Fruit fly (Drosophila melanogaster) whole organism, embryonic: Measurements from ENCODE around the gene Dnai2.

Experiments used
- ATbp ChIP-seq: fragments of 200-800 bp; sonication (Bioruptor generic); optimal IDR thresholded peaks from 2 replicates; lab custom pipeline; 2017; ENCODE audit warnings: missing biosample characterization, mild to moderate bottlenecking, missing genetic modification characterization, missing genetic modification reagents
- Atf3 ChIP-seq: fragments of 200-800 bp; sonication (Bioruptor generic); optimal IDR thresholded peaks from 3 replicates; lab custom pipeline; 2016; ENCODE audit warnings: missing biosample characterization, missing genetic modification characterization
- CG10321 ChIP-seq: fragments of 200-800 bp; sonication (Bioruptor generic); IDR thresholded peaks from 2 replicates; pipeline ENCODE4 v1.3.6; 2022; ENCODE audit warnings: missing biosample characterization, missing genetic modification characterization
- CG10565 ChIP-seq: fragments of 200-800 bp; sonication (Bioruptor generic); optimal IDR thresholded peaks from 3 replicates; lab custom pipeline; 2016; ENCODE audit warnings: missing biosample characterization, mild to moderate bottlenecking, missing genetic modification characterization
- CG10979 ChIP-seq: fragments of 200-800 bp; sonication (Bioruptor generic); optimal IDR thresholded peaks from 2 replicates; lab custom pipeline; 2018; ENCODE audit warnings: missing biosample characterization, mild to moderate bottlenecking, missing genetic modification characterization, moderate library complexity
- CG11504 ChIP-seq: fragments of 200-800 bp; sonication (Bioruptor generic); optimal IDR thresholded peaks from 3 replicates; lab custom pipeline; 2019; ENCODE audit warnings: missing biosample characterization, mild to moderate bottlenecking, missing genetic modification characterization, moderate library complexity
- CG1233 ChIP-seq: fragments of 200-800 bp; sonication (Bioruptor generic); optimal IDR thresholded peaks from 4 replicates; lab custom pipeline; 2018; ENCODE audit warnings: missing biosample characterization, mild to moderate bottlenecking, missing genetic modification characterization
- CG12659 ChIP-seq: fragments of 200-800 bp; sonication (Bioruptor generic); optimal IDR thresholded peaks from 3 replicates; lab custom pipeline; 2017; ENCODE audit warnings: mild to moderate bottlenecking, missing biosample characterization, missing genetic modification reagents, missing genetic modification characterization
- CG12769 ChIP-seq: fragments of 200-800 bp; sonication (Bioruptor generic); optimal IDR thresholded peaks from 2 replicates; lab custom pipeline; 2019; ENCODE audit warnings: missing biosample characterization, mild to moderate bottlenecking, missing genetic modification characterization, moderate library complexity
- CG13287 ChIP-seq: fragments of 200-800 bp; sonication (Bioruptor generic); IDR thresholded peaks from 2 replicates; pipeline ENCODE4 v1.3.6; 2022; ENCODE audit warnings: missing biosample characterization, missing genetic modification characterization; ENCODE audit not compliant: partially characterized antibody
- CG14965 ChIP-seq: fragments of 200-800 bp; sonication (Bioruptor generic); optimal IDR thresholded peaks from 2 replicates; lab custom pipeline; 2016; ENCODE audit warnings: missing biosample characterization, missing genetic modification characterization, borderline replicate concordance
- CG15073 ChIP-seq: fragments of 200-800 bp; sonication (Bioruptor generic); optimal IDR thresholded peaks from 2 replicates; lab custom pipeline; 2016; ENCODE audit warnings: missing biosample characterization, missing genetic modification characterization
- CG1647 ChIP-seq: fragments of 200-800 bp; sonication (Bioruptor generic); optimal IDR thresholded peaks from 3 replicates; lab custom pipeline; 2016; ENCODE audit warnings: missing biosample characterization, missing genetic modification characterization
- CG16813 ChIP-seq: fragments of 200-800 bp; sonication (Bioruptor generic); IDR thresholded peaks from 3 replicates; pipeline ENCODE4 v1.3.6; 2022; ENCODE audit warnings: missing biosample characterization, missing genetic modification characterization; ENCODE audit not compliant: partially characterized antibody
- CG17359 ChIP-seq: fragments of 200-800 bp; sonication (Bioruptor generic); optimal IDR thresholded peaks from 3 replicates; lab custom pipeline; 2018; ENCODE audit warnings: missing biosample characterization, mild to moderate bottlenecking, missing genetic modification characterization, moderate library complexity
- CG18599 ChIP-seq: fragments of 200-800 bp; sonication (Bioruptor generic); optimal IDR thresholded peaks from 3 replicates; lab custom pipeline; 2017; ENCODE audit warnings: missing biosample characterization, missing genetic modification characterization, mild to moderate bottlenecking, moderate library complexity, missing genetic modification reagents
- CG2202 ChIP-seq: fragments of 200-800 bp; sonication (Bioruptor generic); optimal IDR thresholded peaks from 2 replicates; lab custom pipeline; 2018; ENCODE audit warnings: missing biosample characterization, mild to moderate bottlenecking, missing genetic modification characterization
- CG2712 ChIP-seq: fragments of 200-800 bp; optimal IDR thresholded peaks from 3 replicates; lab custom pipeline; 2019; ENCODE audit warnings: missing biosample characterization, mild to moderate bottlenecking, missing genetic modification characterization, moderate library complexity
- CG31388 ChIP-seq: fragments of 200-800 bp; sonication (Bioruptor generic); optimal IDR thresholded peaks from 2 replicates; lab custom pipeline; 2016; ENCODE audit warnings: missing biosample characterization, missing genetic modification characterization
- CG4282 ChIP-seq: fragments of 200-800 bp; sonication (Bioruptor generic); optimal IDR thresholded peaks from 2 replicates; lab custom pipeline; 2016; ENCODE audit warnings: missing biosample characterization, missing genetic modification characterization
- CG4617 ChIP-seq: fragments of 200-800 bp; sonication (Bioruptor generic); optimal IDR thresholded peaks from 3 replicates; lab custom pipeline; 2016; ENCODE audit warnings: missing biosample characterization, missing genetic modification characterization, borderline replicate concordance
- CG8924 ChIP-seq: fragments of 200-800 bp; optimal IDR thresholded peaks from 3 replicates; lab custom pipeline; 2019; ENCODE audit warnings: missing biosample characterization, mild to moderate bottlenecking, missing genetic modification characterization, moderate library complexity
- CHES-1-like ChIP-seq: fragments of 200-800 bp; sonication (Bioruptor generic); optimal IDR thresholded peaks from 2 replicates; lab custom pipeline; 2016; ENCODE audit warnings: missing biosample characterization, missing genetic modification characterization
- Dfd ChIP-seq, 2 experiments: fragments of >200 bp; optimal IDR thresholded peaks; 2 replicates each; lab custom pipeline; 2017; ENCODE audit warnings: missing biosample characterization in 2 of 2, missing genetic modification characterization in 2 of 2
- Dll ChIP-seq: fragments of 200-800 bp; sonication (Bioruptor generic); IDR thresholded peaks from 4 replicates; pipeline ENCODE4 v1.3.6; 2022; ENCODE audit warnings: missing biosample characterization, missing genetic modification characterization; ENCODE audit not compliant: partially characterized antibody
- GATAe ChIP-seq: fragments of 200-800 bp; sonication (Bioruptor generic); conservative IDR thresholded peaks from 2 replicates; pipeline ENCODE4 v1.3.6; 2022; ENCODE audit warnings: missing biosample characterization, missing genetic modification characterization
- Gug ChIP-seq: fragments of 200-800 bp; sonication (Bioruptor generic); IDR thresholded peaks from 4 replicates; pipeline ENCODE4 v1.3.6; 2022; ENCODE audit warnings: missing biosample characterization, missing genetic modification characterization
- HLH3B ChIP-seq: fragments of 200-800 bp; sonication (Bioruptor generic); IDR thresholded peaks from 2 replicates; pipeline ENCODE4 v1.3.6; 2022; ENCODE audit warnings: missing biosample characterization, missing genetic modification characterization
- Hsf ChIP-seq: fragments of 200-800 bp; sonication (Bioruptor generic); optimal IDR thresholded peaks from 3 replicates; lab custom pipeline; 2016; ENCODE audit warnings: missing biosample characterization, missing genetic modification characterization
- NC2α ChIP-seq: fragments of 200-800 bp; sonication (Bioruptor generic); optimal IDR thresholded peaks from 2 replicates; lab custom pipeline; 2016; ENCODE audit warnings: missing biosample characterization, missing genetic modification characterization
- Neu2 ChIP-seq: fragments of 200-800 bp; sonication (Bioruptor generic); optimal IDR thresholded peaks from 3 replicates; lab custom pipeline; 2016; ENCODE audit warnings: missing biosample characterization, missing genetic modification characterization, borderline replicate concordance
- Oaz ChIP-seq: fragments of 200-800 bp; sonication (Bioruptor generic); IDR thresholded peaks from 2 replicates; pipeline ENCODE4 v1.3.6; 2022; ENCODE audit warnings: missing biosample characterization, missing genetic modification characterization
- Scr ChIP-seq: fragments of 200-800 bp; sonication (Bioruptor generic); IDR thresholded peaks from 2 replicates; pipeline ENCODE4 v1.3.6; 2022; ENCODE audit warnings: missing biosample characterization, missing genetic modification characterization; ENCODE audit not compliant: partially characterized antibody
- Sin3A ChIP-seq: fragments of >200 bp; optimal IDR thresholded peaks from 2 replicates; lab custom pipeline; 2018
- Stat92E ChIP-seq, 3 experiments: fragments of >200 bp in 2 of 3; fragments of 200-800 bp in 1 of 3; sonication (Bioruptor generic) in 1 of 3; optimal IDR thresholded peaks; 2 replicates each; lab custom pipeline; 2017 to 2019; ENCODE audit warnings: missing biosample characterization in 3 of 3, missing genetic modification characterization in 3 of 3, mild to moderate bottlenecking in 1 of 3, moderate library complexity in 1 of 3
- ac ChIP-seq: fragments of 200-800 bp; sonication (Bioruptor generic); optimal IDR thresholded peaks from 3 replicates; lab custom pipeline; 2017; ENCODE audit warnings: missing biosample characterization, mild to moderate bottlenecking, missing genetic modification characterization
- al ChIP-seq: fragments of 200-800 bp; sonication (Bioruptor generic); IDR thresholded peaks from 2 replicates; pipeline ENCODE4 v1.3.6; 2022; ENCODE audit warnings: missing biosample characterization, missing genetic modification characterization
- bab2 ChIP-seq: fragments of 200-800 bp; sonication (Bioruptor generic); optimal IDR thresholded peaks from 2 replicates; lab custom pipeline; 2016; ENCODE audit warnings: missing biosample characterization, missing genetic modification characterization
- ci ChIP-seq: fragments of 200-800 bp; sonication (Bioruptor generic); IDR thresholded peaks from 3 replicates; pipeline ENCODE4 v1.3.6; 2022; ENCODE audit warnings: missing biosample characterization, missing genetic modification characterization
- crol ChIP-seq: fragments of 200-800 bp; sonication (Bioruptor generic); IDR thresholded peaks from 2 replicates; pipeline ENCODE4 v1.3.6; 2022; ENCODE audit warnings: missing biosample characterization, missing genetic modification characterization
- ftz-f1 ChIP-seq: fragments of 200-800 bp; sonication (Bioruptor generic); optimal IDR thresholded peaks from 2 replicates; lab custom pipeline; 2016; ENCODE audit warnings: missing biosample characterization, missing genetic modification characterization
- gsb-n ChIP-seq: fragments of 200-800 bp; sonication (Bioruptor generic); optimal IDR thresholded peaks from 3 replicates; lab custom pipeline; 2018; ENCODE audit warnings: missing biosample characterization, mild to moderate bottlenecking, missing genetic modification characterization
- hth ChIP-seq: fragments of >200 bp; optimal IDR thresholded peaks from 2 replicates; lab custom pipeline; 2017; ENCODE audit warnings: inconsistent platforms
- ken ChIP-seq: fragments of 200-800 bp; sonication (Bioruptor generic); IDR thresholded peaks from 3 replicates; pipeline ENCODE4 v1.3.6; 2022; ENCODE audit warnings: missing biosample characterization, missing genetic modification characterization
- lbe ChIP-seq: fragments of 200-800 bp; sonication (Bioruptor generic); optimal IDR thresholded peaks from 2 replicates; lab custom pipeline; 2016; ENCODE audit warnings: missing biosample characterization, mild to moderate bottlenecking, missing genetic modification characterization
- slou ChIP-seq: fragments of 200-800 bp; sonication (Bioruptor generic); optimal IDR thresholded peaks from 3 replicates; lab custom pipeline; 2016; ENCODE audit warnings: missing biosample characterization, missing genetic modification characterization
- ttk ChIP-seq: fragments of 200-800 bp; sonication (Bioruptor generic); IDR thresholded peaks from 2 replicates; pipeline ENCODE4 v2.1.2; 2022; ENCODE audit warnings: missing biosample characterization, missing genetic modification characterization
- zen2 ChIP-seq: fragments of 200-800 bp; sonication (Bioruptor generic); IDR thresholded peaks from 3 replicates; pipeline ENCODE4 v1.3.6; 2022; ENCODE audit warnings: missing biosample characterization, missing genetic modification characterization; ENCODE audit not compliant: partially characterized antibody
- zfh1 ChIP-seq: fragments of 200-800 bp; sonication (Bioruptor generic); IDR thresholded peaks from 3 replicates; pipeline ENCODE4 v1.3.6; 2022; ENCODE audit warnings: missing biosample characterization, missing genetic modification characterization

Gene Dnai2

dm6 chr3L:11683819-11684521 is 15.1 kb downstream of the Dnai2 start, which contains the start of gene Sugb (continued):
- peak; percentile 73; the same call in 2 of the 3 replicates for TF ChIP-seq ci (GFP tag; lab: Robert Waterston, UW)
- peak; percentile 56 for TF ChIP-seq CG17359
- peak; percentile 83 for TF ChIP-seq CG18599 (GFP tag; lab: Kevin White, UChicago)
- TF ChIP-seq CG10979 (tag; lab: Kevin White, UChicago) = peak; percentile 20
- TF ChIP-seq gsb-n (tag; lab: Kevin White, UChicago) = no peak
- peak; percentile 68 for TF ChIP-seq bab2 (GFP tag; lab: Kevin White, UChicago)
- peak; percentile 76 for TF ChIP-seq Scr (GFP tag; lab: Robert Waterston, UW)
- TF ChIP-seq Dll (GFP tag; lab: Robert Waterston, UW) = peak; percentile 84
- no peak; the same call in 1 of the 2 replicates for TF ChIP-seq GATAe
- TF ChIP-seq NC2α (GFP tag; lab: Kevin White, UChicago) = no peak
- TF ChIP-seq crol (GFP tag; lab: Robert Waterston, UW) = no peak
- TF ChIP-seq CHES-1-like = peak; percentile 69
- TF ChIP-seq CG11504 = peak; percentile 66
- TF ChIP-seq CG13287 (GFP tag; lab: Robert Waterston, UW) = peak; percentile 87
- TF ChIP-seq CG2202 (tag; lab: Kevin White, UChicago) = peak; percentile 9
- TF ChIP-seq Oaz (GFP tag; lab: Robert Waterston, UW) = no peak
- peak; percentile 65 for TF ChIP-seq CG12659 (GFP tag; lab: Kevin White, UChicago)
- TF ChIP-seq CG14965 = no peak
- no peak for TF ChIP-seq hth (lab: Kevin White, UChicago)
- TF ChIP-seq CG31388 (GFP tag; lab: Kevin White, UChicago) = no peak
- TF ChIP-seq ftz-f1 (GFP tag; lab: Kevin White, UChicago) = no peak
- peak; percentile 74; the same call in 2 of the 4 replicates for TF ChIP-seq Gug (GFP tag; lab: Robert Waterston, UW)
- TF ChIP-seq CG2712 = peak; percentile 20
- peak; percentile 43 for TF ChIP-seq ATbp
- no peak for TF ChIP-seq slou (GFP tag; lab: Kevin White, UChicago)
- TF ChIP-seq CG10321 = no peak
- no peak for TF ChIP-seq Stat92E (GFP tag; optimal IDR thresholded peaks at IDR 0.05; lab: Kevin White, UChicago)
- TF ChIP-seq zen2 (GFP tag; lab: Robert Waterston, UW) = no peak; the same call in 2 of the 3 replicates
- no peak for TF ChIP-seq ac
- TF ChIP-seq CG15073 (GFP tag; lab: Kevin White, UChicago) = no peak
- peak; percentile 8 for TF ChIP-seq CG12769
- TF ChIP-seq CG1647 (GFP tag; lab: Kevin White, UChicago) = peak; percentile 73
- peak; percentile 62 for TF ChIP-seq HLH3B
- TF ChIP-seq zfh1 (GFP tag; lab: Robert Waterston, UW) = peak; percentile 75; the same call in 2 of the 3 replicates
- no peak for TF ChIP-seq Sin3A (lab: Kevin White, UChicago)
- TF ChIP-seq CG16813 = peak; percentile 52
- TF ChIP-seq ttk = no peak
- TF ChIP-seq CG1233 (GFP tag; lab: Kevin White, UChicago) = peak; percentile 59
- TF ChIP-seq Neu2 (GFP tag; lab: Kevin White, UChicago) = no peak
- peak; percentile 52 for TF ChIP-seq CG8924 (tag; lab: Kevin White, UChicago)
- TF ChIP-seq lbe (GFP tag; lab: Kevin White, UChicago) = peak; percentile 62
- TF ChIP-seq al (GFP tag; lab: Robert Waterston, UW) = peak; percentile 58
- no peak for TF ChIP-seq CG4282 (GFP tag; lab: Kevin White, UChicago)
- peak; percentile 70 for TF ChIP-seq Hsf (GFP tag; lab: Kevin White, UChicago)
- TF ChIP-seq Atf3 (GFP tag; lab: Kevin White, UChicago) = peak; percentile 5
- TF ChIP-seq CG4617 (GFP tag; lab: Kevin White, UChicago) = peak; percentile 52
- 0 out of 3 replicates have a peak, but pooled peaks have one; percentile 20 for TF ChIP-seq ken (GFP tag; lab: Robert Waterston, UW)
- TF ChIP-seq CG10565 (GFP tag; lab: Kevin White, UChicago) = no peak
- no peak for TF ChIP-seq Dfd (GFP tag; optimal IDR thresholded peaks at IDR 0.05; lab: Kevin White, UChicago)
